Worm (Caenorhabditis elegans) whole organism, late embryonic: ENCODE measurements around the gene C39E9.8.
A peak's percentile ranks its signal among the peaks of the same experiment; 100 is the strongest.

ENCODE experiments used
- C08G9.2 ChIP-seq: sonication (generic microtip); optimal IDR thresholded peaks from 2 replicates; lab custom pipeline; 2016; ENCODE audit warnings: mild to moderate bottlenecking, missing genetic modification characterization, moderate library complexity, missing compliant biosample characterization
- F13H6.1 ChIP-seq: sonication (generic microtip); optimal IDR thresholded peaks from 2 replicates; lab custom pipeline; 2016; ENCODE audit warnings: missing genetic modification characterization, missing compliant biosample characterization
- Y22D7AL.16 ChIP-seq: sonication (generic microtip); optimal IDR thresholded peaks from 2 replicates; lab custom pipeline; 2016; ENCODE audit warnings: missing genetic modification characterization, missing compliant biosample characterization
- ahr-1 ChIP-seq: sonication (generic microtip); optimal IDR thresholded peaks from 2 replicates; lab custom pipeline; 2016; ENCODE audit warnings: missing genetic modification characterization, missing compliant biosample characterization
- ama-1 ChIP-seq: fragments of 150-350 bp; optimal IDR thresholded peaks from 2 replicates; lab custom pipeline; 2014
- ceh-18 ChIP-seq: sonication (generic microtip); optimal IDR thresholded peaks from 2 replicates; lab custom pipeline; 2016; ENCODE audit warnings: missing genetic modification characterization, missing compliant biosample characterization
- ceh-34 ChIP-seq: sonication (generic microtip); optimal IDR thresholded peaks from 2 replicates; lab custom pipeline; 2016; ENCODE audit warnings: mild to moderate bottlenecking, missing genetic modification characterization, missing compliant biosample characterization
- ceh-45 ChIP-seq: fragments of 200-800 bp; sonication (Bioruptor generic); IDR thresholded peaks from 2 replicates; pipeline ENCODE4 v1.3.6; 2022; ENCODE audit warnings: missing genetic modification reagents, missing genetic modification characterization, missing compliant biosample characterization
- ceh-48 ChIP-seq: sonication (generic microtip); optimal IDR thresholded peaks from 2 replicates; lab custom pipeline; 2016; ENCODE audit warnings: missing genetic modification characterization, inconsistent platforms, missing compliant biosample characterization
- ceh-6 ChIP-seq: fragments of 200-800 bp; sonication (Bioruptor generic); optimal IDR thresholded peaks from 2 replicates; lab custom pipeline; 2018; ENCODE audit warnings: mild to moderate bottlenecking, missing genetic modification characterization, missing compliant biosample characterization
- ceh-9 ChIP-seq: sonication (generic microtip); optimal IDR thresholded peaks from 2 replicates; lab custom pipeline; 2016; ENCODE audit warnings: mild to moderate bottlenecking, missing genetic modification characterization, inconsistent platforms, missing compliant biosample characterization
- dve-1 ChIP-seq: sonication (generic microtip); optimal IDR thresholded peaks from 2 replicates; lab custom pipeline; 2017; ENCODE audit warnings: antibody characterized with exemption, mild to moderate bottlenecking, missing genetic modification characterization, missing compliant biosample characterization
- elt-4 ChIP-seq: sonication (generic microtip); optimal IDR thresholded peaks from 2 replicates; lab custom pipeline; 2016; ENCODE audit warnings: missing genetic modification characterization, missing compliant biosample characterization
- eyg-1 ChIP-seq: sonication (generic microtip); optimal IDR thresholded peaks from 2 replicates; lab custom pipeline; 2016; ENCODE audit warnings: missing genotype, missing genetic modification characterization, missing compliant biosample characterization
- fax-1 ChIP-seq: sonication (generic microtip); optimal IDR thresholded peaks from 2 replicates; lab custom pipeline; 2016; ENCODE audit warnings: missing genotype, missing genetic modification characterization, missing compliant biosample characterization
- fkh-10 ChIP-seq: fragments of 150-350 bp; optimal IDR thresholded peaks from 2 replicates; lab custom pipeline; 2014; ENCODE audit warnings: missing biosample characterization, missing genetic modification reagents, missing genetic modification characterization
- fkh-6 ChIP-seq: sonication (generic microtip); optimal IDR thresholded peaks from 2 replicates; lab custom pipeline; 2016; ENCODE audit warnings: missing genetic modification characterization, missing compliant biosample characterization
- gmeb-2 ChIP-seq: sonication (generic microtip); optimal IDR thresholded peaks from 2 replicates; lab custom pipeline; 2016; ENCODE audit warnings: missing genetic modification characterization, inconsistent platforms, missing compliant biosample characterization
- hlh-13 ChIP-seq: fragments of 200-800 bp; sonication (Bioruptor generic); optimal IDR thresholded peaks from 2 replicates; lab custom pipeline; 2018; ENCODE audit warnings: mild to moderate bottlenecking, missing genetic modification characterization, missing compliant biosample characterization
- lim-6 ChIP-seq: sonication (generic microtip); optimal IDR thresholded peaks from 2 replicates; lab custom pipeline; 2016; ENCODE audit warnings: missing genetic modification characterization, missing compliant biosample characterization
- lin-11 ChIP-seq: fragments of 200-800 bp; sonication (Bioruptor generic); optimal IDR thresholded peaks from 2 replicates; lab custom pipeline; 2018; ENCODE audit warnings: mild to moderate bottlenecking, missing genetic modification characterization, missing compliant biosample characterization
- madf-2 ChIP-seq: sonication (generic microtip); optimal IDR thresholded peaks from 2 replicates; lab custom pipeline; 2017; ENCODE audit warnings: missing genetic modification characterization, missing compliant biosample characterization
- nfya-1 ChIP-seq: sonication (generic microtip); optimal IDR thresholded peaks from 2 replicates; lab custom pipeline; 2017; ENCODE audit warnings: missing genetic modification characterization, mild to moderate bottlenecking, missing compliant biosample characterization, antibody characterized with exemption, moderate library complexity
- pag-3 ChIP-seq: sonication (generic microtip); optimal IDR thresholded peaks from 2 replicates; lab custom pipeline; 2016; ENCODE audit warnings: missing compliant biosample characterization, missing genetic modification characterization, borderline replicate concordance
- pha-2 ChIP-seq: sonication (generic microtip); optimal IDR thresholded peaks from 2 replicates; lab custom pipeline; 2017; ENCODE audit warnings: mild to moderate bottlenecking, missing genetic modification characterization, missing compliant biosample characterization
- pha-4 ChIP-seq: fragments of 150-350 bp; optimal IDR thresholded peaks from 2 replicates; lab custom pipeline; 2018; ENCODE audit warnings: missing biosample characterization, missing genetic modification reagents, missing genetic modification characterization
- rnt-1 ChIP-seq: sonication (generic microtip); optimal IDR thresholded peaks from 2 replicates; lab custom pipeline; 2016; ENCODE audit warnings: missing genetic modification characterization, missing compliant biosample characterization
- sox-2 ChIP-seq: fragments of 200-800 bp; sonication (Bioruptor generic); IDR thresholded peaks from 2 replicates; pipeline ENCODE4 v1.3.6; 2022; ENCODE audit warnings: missing genetic modification reagents, missing genetic modification characterization, missing compliant biosample characterization
- syd-9 ChIP-seq: sonication (generic microtip); optimal IDR thresholded peaks from 2 replicates; lab custom pipeline; 2016; ENCODE audit warnings: mild to moderate bottlenecking, missing genetic modification characterization, moderate library complexity, missing compliant biosample characterization
- ttx-3 ChIP-seq: sonication (generic microtip); optimal IDR thresholded peaks from 2 replicates; lab custom pipeline; 2016; ENCODE audit warnings: missing genetic modification reagents, missing genetic modification characterization, missing compliant biosample characterization
- unc-3 ChIP-seq, 2 experiments: fragments of 200-800 bp in 1 of 2; sonication (Bioruptor generic) in 1 of 2; sonication (generic microtip) in 1 of 2; conservative IDR thresholded peaks in 1 of 2; optimal IDR thresholded peaks in 1 of 2; 2 replicates each; pipeline versions ENCODE4 v1.3.6 to Lab custom; 2016 to 2022; ENCODE audit warnings: missing compliant biosample characterization in 2 of 2, missing genetic modification characterization in 2 of 2, missing genetic modification reagents in 1 of 2
- unc-42 ChIP-seq: sonication (generic microtip); optimal IDR thresholded peaks from 2 replicates; lab custom pipeline; 2016; ENCODE audit warnings: missing genotype, missing genetic modification characterization, missing compliant biosample characterization

C39E9.8 gene

DNA sequence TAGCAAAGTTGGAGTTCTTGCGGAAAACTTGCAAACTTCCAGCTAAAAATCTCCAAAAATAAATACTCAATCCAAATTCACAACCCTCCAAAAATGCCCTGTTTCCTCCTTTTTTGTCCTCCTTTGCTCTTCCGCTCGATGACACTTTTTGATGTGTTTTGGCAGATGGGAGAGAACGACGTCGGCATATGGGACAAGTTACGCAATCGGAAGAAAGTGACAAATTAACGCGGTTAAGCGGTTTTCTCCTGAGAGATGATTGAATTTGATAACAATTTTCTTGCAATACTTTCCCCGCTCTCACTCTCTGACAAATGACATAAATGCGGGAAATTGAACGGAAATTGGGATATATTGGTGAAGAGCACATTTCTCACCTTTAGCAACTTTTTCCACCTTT lies 37.4 kb downstream of the C39E9.8 start:
- no peak for TF ChIP-seq ceh-6
- TF ChIP-seq gmeb-2 (tag; lab: Kevin White, UChicago) = no peak
- TF ChIP-seq ama-1 = no peak
- TF ChIP-seq lin-11 (tag; lab: Kevin White, UChicago) = no peak
- TF ChIP-seq lim-6 (tag; lab: Kevin White, UChicago) = no peak
- TF ChIP-seq Y22D7AL.16 (tag; lab: Kevin White, UChicago) = no peak
- TF ChIP-seq ceh-18 (tag; lab: Kevin White, UChicago) = no peak
- no peak for TF ChIP-seq unc-42 (tag; lab: Kevin White, UChicago)
- no peak for TF ChIP-seq eyg-1
- TF ChIP-seq F13H6.1 (tag; lab: Kevin White, UChicago) = no peak
- TF ChIP-seq fax-1 (tag; lab: Kevin White, UChicago) = no peak
- no peak for TF ChIP-seq pag-3 (tag; lab: Kevin White, UChicago)
- no peak for TF ChIP-seq syd-9 (tag; lab: Kevin White, UChicago)

DNA sequence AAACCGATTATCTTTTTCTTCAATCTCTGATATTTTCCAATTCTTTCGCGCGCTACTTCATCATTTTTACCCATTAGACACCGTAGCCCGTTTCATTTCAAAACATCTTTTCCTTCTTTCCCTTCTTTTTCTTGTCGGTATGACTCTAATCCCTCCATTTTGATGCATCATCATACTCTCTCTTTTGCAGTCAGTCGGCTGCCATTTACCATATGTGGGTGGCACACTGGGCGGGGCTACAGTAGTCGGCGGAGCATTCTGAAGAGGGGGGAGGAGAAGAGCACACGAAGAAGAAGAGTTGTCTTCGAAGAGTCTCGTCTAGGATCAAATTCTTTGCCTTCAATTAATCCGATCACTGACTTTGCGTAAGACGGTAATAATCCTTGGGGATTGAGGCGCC lies 39.5 kb downstream of the C39E9.8 start, which contains the start of gene unc-30:
Gene unc-30, plus strand, starts transcription at position 184 of the 400 bp plus-strand sequence.
- TF ChIP-seq nfya-1 (peak; percentile 3), ceh-9 (tag; lab: Kevin White, UChicago) (no peak)
- TF ChIP-seq, all 69 proteins: peak for 1

DNA sequence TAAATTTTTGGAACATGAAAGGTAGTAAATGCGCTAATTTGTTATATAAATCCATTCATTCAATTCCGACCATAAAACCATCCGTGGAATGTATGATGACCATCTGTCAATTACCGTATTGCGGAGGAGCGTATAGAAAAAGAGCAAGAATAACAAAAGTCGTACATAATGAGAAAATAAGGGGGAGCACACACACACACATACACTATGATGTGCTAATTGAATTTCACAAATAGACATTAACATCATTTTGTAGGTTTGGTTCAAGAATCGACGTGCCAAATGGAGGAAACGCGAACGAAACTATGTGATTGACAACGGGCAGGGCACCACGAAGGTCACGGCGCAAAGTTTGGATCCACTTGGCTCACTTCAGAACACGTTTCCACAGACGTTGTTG lies 42.1 kb downstream of the C39E9.8 start:
- no peak for TF ChIP-seq eyg-1
- no peak for TF ChIP-seq sox-2 (GFP tag; lab: Robert Waterston, UW)
- TF ChIP-seq unc-42 (tag; lab: Kevin White, UChicago) = peak; percentile 51
- TF ChIP-seq madf-2 (tag; lab: Kevin White, UChicago) = no peak
- TF ChIP-seq ceh-48 (tag; lab: Kevin White, UChicago) = no peak
- no peak for TF ChIP-seq fkh-6 (tag; lab: Kevin White, UChicago)

DNA sequence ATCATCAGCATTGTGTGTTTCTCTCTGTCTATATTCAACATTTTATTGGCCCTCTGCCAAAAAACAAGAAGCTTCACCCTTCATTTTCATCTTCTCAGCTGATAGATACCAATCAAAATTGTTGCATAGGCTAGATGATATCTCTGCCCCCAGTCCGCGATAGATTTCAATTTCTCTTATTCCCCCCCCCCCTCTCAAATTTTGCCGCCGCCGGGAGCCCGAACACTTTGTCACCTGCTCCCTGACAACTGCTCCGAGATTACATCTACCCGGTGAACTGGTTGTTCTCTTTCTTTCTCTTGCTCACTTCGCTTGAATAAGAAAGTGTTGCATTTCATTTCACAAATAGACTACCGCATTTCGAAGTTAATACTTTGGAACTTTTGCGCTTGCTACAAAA lies 46.8 kb downstream of the C39E9.8 start:
- no peak for TF ChIP-seq madf-2 (tag; lab: Kevin White, UChicago)
- TF ChIP-seq dve-1 (tag; lab: Kevin White, UChicago) = no peak
- TF ChIP-seq nfya-1 = peak; percentile 7
- TF ChIP-seq fkh-10 (GFP tag; lab: Kevin White, UChicago) = no peak
- TF ChIP-seq rnt-1 (tag; lab: Kevin White, UChicago) = peak; percentile 51
- TF ChIP-seq elt-4 (tag; lab: Kevin White, UChicago) = no peak
- no peak for TF ChIP-seq ceh-48 (tag; lab: Kevin White, UChicago)
- TF ChIP-seq ceh-18 (tag; lab: Kevin White, UChicago) = peak; percentile 14
- TF ChIP-seq pha-2 (tag; lab: Kevin White, UChicago) = no peak
- TF ChIP-seq ceh-45 (GFP tag; lab: Robert Waterston, UW) = no peak
- no peak for TF ChIP-seq unc-3 (GFP tag; conservative IDR thresholded peaks at IDR 0.05; lab: Robert Waterston, UW)
- no peak for TF ChIP-seq unc-3 (tag; optimal IDR thresholded peaks at IDR 0.05; lab: Kevin White, UChicago)
- no peak for TF ChIP-seq ttx-3 (tag; lab: Kevin White, UChicago)
- TF ChIP-seq ceh-34 = peak; percentile 2
- TF ChIP-seq ahr-1 (tag; lab: Kevin White, UChicago) = no peak
- TF ChIP-seq C08G9.2 (tag; lab: Kevin White, UChicago) = no peak
- TF ChIP-seq pha-4 = no peak
- no peak for TF ChIP-seq hlh-13
- no peak for TF ChIP-seq pag-3 (tag; lab: Kevin White, UChicago)
- TF ChIP-seq, all 69 proteins: peak for 4

DNA sequence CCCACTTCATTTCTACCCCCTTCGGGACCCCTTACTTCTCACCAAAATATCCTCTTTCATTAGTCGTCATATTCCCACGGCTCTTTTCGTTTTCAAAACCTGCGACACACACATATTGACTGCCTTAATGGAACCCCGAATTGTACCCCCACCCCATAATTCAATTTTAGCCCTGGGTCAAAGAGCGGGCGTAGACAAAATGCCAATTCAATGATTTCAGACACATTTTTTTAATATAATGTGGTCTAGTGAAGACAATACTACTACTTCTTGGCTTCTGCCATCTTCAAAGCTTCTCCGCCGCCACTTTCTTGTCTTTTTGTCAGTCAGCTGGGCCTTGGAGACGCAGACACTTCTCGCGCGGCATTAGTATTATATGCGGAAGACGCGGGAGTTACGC lies 48.5 kb downstream of the C39E9.8 start:
- TF ChIP-seq fax-1 (tag; lab: Kevin White, UChicago) = peak; percentile 8
- no peak for TF ChIP-seq fkh-10 (GFP tag; lab: Kevin White, UChicago)
- peak; percentile 62 for TF ChIP-seq unc-42 (tag; lab: Kevin White, UChicago)
- TF ChIP-seq, all 69 proteins: peak for 2
